Worm (Caenorhabditis elegans): ENCODE data around the gene C34C6.10.

Gene C34C6.10

DNA sequence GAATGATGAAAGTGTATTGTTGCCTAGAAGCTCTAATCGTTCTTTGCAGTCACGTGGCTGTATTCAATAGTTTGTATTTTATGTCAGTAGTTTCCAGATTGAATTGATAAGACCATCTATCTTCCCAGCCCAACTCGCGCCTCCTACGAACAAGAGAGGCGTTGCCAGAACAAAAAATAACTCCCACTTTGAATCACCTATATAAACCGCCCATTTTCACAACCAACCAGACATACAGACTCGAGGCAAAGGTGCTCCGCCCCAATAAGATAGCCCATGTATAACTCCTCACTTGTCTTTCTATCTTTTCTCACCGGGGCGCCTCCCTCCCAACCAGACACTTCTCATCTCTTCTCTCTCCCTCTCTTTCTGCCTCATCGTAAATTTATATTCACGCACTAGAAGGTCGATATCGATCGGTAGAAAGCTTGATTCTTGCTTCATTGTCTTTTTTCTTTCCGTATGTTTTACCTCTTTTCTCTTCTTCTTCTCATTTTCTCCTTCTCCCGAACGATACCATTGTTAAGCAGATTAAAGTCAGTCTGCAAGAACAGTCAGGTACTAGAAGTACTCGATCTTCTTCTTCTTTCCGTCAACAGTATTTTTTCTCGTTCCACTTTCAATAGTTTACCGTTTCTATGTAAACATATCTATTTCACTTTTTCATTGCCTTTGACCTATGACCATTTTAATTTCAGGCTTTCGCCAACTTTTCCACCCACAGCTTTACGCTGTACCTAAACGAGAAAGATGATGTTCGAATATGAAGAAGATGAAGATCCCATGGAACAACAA, 47.9 kb upstream of the C34C6.10 start, which contains the start of gene mak-1 (continued):
- TF ChIP-seq unc-55 (GFP tag; optimal IDR thresholded peaks at IDR 0.05), result no peak
- TF ChIP-seq skn-1 (tag; optimal IDR thresholded peaks at IDR 0.05), result no peak
- no peak for TF ChIP-seq lin-11 (tag; optimal IDR thresholded peaks at IDR 0.05)
- TF ChIP-seq nhr-11 (tag; optimal IDR thresholded peaks at IDR 0.05), result no peak
- peak; percentile 44 for TF ChIP-seq lin-13 (GFP tag; optimal IDR thresholded peaks at IDR 0.05)
- no peak for TF ChIP-seq elt-1 (tag; optimal IDR thresholded peaks at IDR 0.05)
- no peak for TF ChIP-seq Y55F3AM.14 (GFP tag; optimal IDR thresholded peaks at IDR 0.05)
- no peak for TF ChIP-seq nhr-23 (tag; optimal IDR thresholded peaks at IDR 0.05)
- TF ChIP-seq unc-62 (GFP tag; optimal IDR thresholded peaks at IDR 0.05), result no peak
- no peak for TF ChIP-seq ceh-82 (tag; optimal IDR thresholded peaks at IDR 0.05)
- TF ChIP-seq zag-1 (tag; optimal IDR thresholded peaks at IDR 0.05), result no peak
- peak; percentile 19 for TF ChIP-seq gmeb-1 (tag; optimal IDR thresholded peaks at IDR 0.05)
- TF ChIP-seq nhr-12 (tag; optimal IDR thresholded peaks at IDR 0.05), result no peak

DNA sequence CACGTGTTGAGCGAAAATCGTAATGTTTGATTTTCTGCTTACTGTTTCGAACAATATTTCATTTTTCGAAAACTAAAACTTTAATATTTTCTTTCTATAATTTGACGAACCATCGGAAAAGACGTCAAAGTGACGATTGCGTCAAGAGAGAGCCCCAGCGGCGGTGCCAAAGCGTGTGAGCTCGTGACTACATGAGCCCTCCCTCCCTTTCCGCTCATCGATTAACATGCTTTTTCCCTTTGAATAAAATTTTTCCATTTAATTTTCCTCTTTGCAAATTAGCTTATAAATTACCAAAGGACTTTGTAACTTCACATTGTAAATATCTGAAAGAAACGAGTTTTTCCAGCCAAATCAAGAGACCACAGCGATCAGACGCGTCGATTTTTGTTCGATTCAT, 47.3 kb upstream of the C34C6.10 start:
- TF ChIP-seq lsy-2 (tag; optimal IDR thresholded peaks at IDR 0.05) (peak in 1 of 2 experiments; percentile 49), lin-11 (tag; optimal IDR thresholded peaks at IDR 0.05) (peak; percentile 26), dmd-4 (tag; optimal IDR thresholded peaks at IDR 0.05) (no peak), elt-3 (tag; optimal IDR thresholded peaks at IDR 0.05) (no peak), C34F6.9 (tag; optimal IDR thresholded peaks at IDR 0.05) (peak; percentile 34), lin-13 (GFP tag; optimal IDR thresholded peaks at IDR 0.05) (peak; percentile 14), aly-2 (tag; optimal IDR thresholded peaks at IDR 0.05) (no peak)

DNA sequence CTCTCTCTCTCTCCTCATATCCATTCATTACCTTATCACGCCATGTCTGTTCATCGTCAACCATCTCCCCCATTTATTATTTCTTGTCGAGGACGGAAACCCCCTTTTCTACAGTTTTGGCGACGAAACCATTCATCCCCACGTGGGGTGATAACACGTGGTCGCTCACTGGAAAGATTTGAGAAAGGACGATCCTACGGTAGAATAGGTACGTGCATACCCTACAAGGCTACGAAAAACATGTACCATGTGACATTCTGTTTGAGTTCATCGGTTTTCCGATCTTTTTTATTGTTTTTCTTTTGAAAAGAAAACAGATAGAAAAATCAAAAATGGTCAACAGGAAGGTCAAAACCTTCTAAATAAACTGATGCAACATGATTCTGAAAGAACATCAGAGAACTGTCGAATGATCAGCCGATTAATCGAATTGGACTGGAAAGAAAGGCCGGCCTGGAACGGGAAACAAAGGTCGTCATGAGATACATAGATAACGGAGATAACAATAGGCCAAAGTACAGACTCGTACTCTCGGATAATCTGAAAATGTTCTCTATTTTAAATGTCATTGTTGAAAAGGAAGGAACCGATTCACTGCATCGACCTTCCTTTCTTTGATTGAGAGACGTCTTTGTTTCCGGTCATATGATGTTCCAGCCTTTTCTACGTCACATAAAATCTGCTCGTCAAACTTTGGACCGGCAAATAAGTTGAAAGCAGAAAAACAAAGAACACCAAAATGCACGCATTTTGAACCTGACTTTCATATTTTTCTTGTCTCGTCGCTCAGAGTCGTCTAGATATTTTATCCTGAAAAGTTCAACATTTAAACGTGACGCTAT, 46.5 kb upstream of the C34C6.10 start:
- TF ChIP-seq ceh-82 (tag; optimal IDR thresholded peaks at IDR 0.05) (no peak), crh-2 (tag; optimal IDR thresholded peaks at IDR 0.05) (peak; percentile 43), elt-1 (tag; optimal IDR thresholded peaks at IDR 0.05) (no peak), nhr-237 (tag; optimal IDR thresholded peaks at IDR 0.05) (no peak), sma-9 (GFP tag; optimal IDR thresholded peaks at IDR 0.05) (peak; percentile 98), sma-9 (tag; optimal IDR thresholded peaks at IDR 0.05) (no peak), ZK546.5 (tag; optimal IDR thresholded peaks at IDR 0.05) (no peak), egl-27 (tag; optimal IDR thresholded peaks at IDR 0.05) (peak; percentile 38), lin-39 (tag; optimal IDR thresholded peaks at IDR 0.05) (no peak), elt-3 (tag; optimal IDR thresholded peaks at IDR 0.05) (no peak), lin-11 (tag; optimal IDR thresholded peaks at IDR 0.05) (no peak), nhr-25 (tag; optimal IDR thresholded peaks at IDR 0.05) (peak; percentile 95), ztf-4 (tag; optimal IDR thresholded peaks at IDR 0.05) (no peak), fos-1 (tag; optimal IDR thresholded peaks at IDR 0.05) (peak; percentile 18), alr-1 (tag; optimal IDR thresholded peaks at IDR 0.05) (no peak), aly-2 (tag; optimal IDR thresholded peaks at IDR 0.05) (no peak), nhr-6 (tag; optimal IDR thresholded peaks at IDR 0.05) (peak; percentile 27), F13H6.1 (tag; optimal IDR thresholded peaks at IDR 0.05) (peak; percentile 38), gmeb-1 (tag; optimal IDR thresholded peaks at IDR 0.05) (peak; percentile 66), peb-1 (tag; optimal IDR thresholded peaks at IDR 0.05) (no peak), blmp-1 (tag; optimal IDR thresholded peaks at IDR 0.05; ENCODE audit: insufficient read depth) (peak; percentile 78), skn-1 (tag; optimal IDR thresholded peaks at IDR 0.05) (no peak), ama-1 (optimal IDR thresholded peaks at IDR 0.05) (no peak), sma-3 (GFP tag; optimal IDR thresholded peaks at IDR 0.05) (no peak), nhr-11 (tag; optimal IDR thresholded peaks at IDR 0.05) (no peak), unc-39 (tag; optimal IDR thresholded peaks at IDR 0.05) (no peak), ceh-16 (tag; optimal IDR thresholded peaks at IDR 0.05) (no peak), nhr-21 (tag; optimal IDR thresholded peaks at IDR 0.05) (peak; percentile 95), C34F6.9 (tag; optimal IDR thresholded peaks at IDR 0.05) (peak; percentile 22), unc-55 (GFP tag; optimal IDR thresholded peaks at IDR 0.05) (no peak), lin-13 (GFP tag; optimal IDR thresholded peaks at IDR 0.05) (peak; percentile 14), mab-5 (tag; optimal IDR thresholded peaks at IDR 0.05) (peak; percentile 14), unc-62 (GFP tag; optimal IDR thresholded peaks at IDR 0.05) (no peak), ztf-11 (tag; optimal IDR thresholded peaks at IDR 0.05) (no peak), Y55F3AM.14 (GFP tag; optimal IDR thresholded peaks at IDR 0.05) (peak; percentile 73), mbf-1 (tag; optimal IDR thresholded peaks at IDR 0.05) (no peak), dmd-4 (tag; optimal IDR thresholded peaks at IDR 0.05) (no peak), nhr-129 (tag; optimal IDR thresholded peaks at IDR 0.05) (peak; percentile 58), mdl-1 (tag; optimal IDR thresholded peaks at IDR 0.05) (peak; percentile 89 to 90), nhr-10 (tag; optimal IDR thresholded peaks at IDR 0.05) (no peak), zag-1 (tag; optimal IDR thresholded peaks at IDR 0.05) (no peak), snpc-4 (tag; optimal IDR thresholded peaks at IDR 0.05) (no peak)
